Fruit fly (Drosophila melanogaster) whole organism, pupa: ENCODE results near the gene sit.

Experiments
- CG13204 ChIP-seq: fragments of 200-800 bp; sonication (Bioruptor generic); optimal IDR thresholded peaks from 2 replicates; lab custom pipeline; 2018; ENCODE audit warnings: missing biosample characterization, mild to moderate bottlenecking, missing genetic modification characterization, moderate library complexity
- CG14655 ChIP-seq: fragments of 200-800 bp; sonication (Bioruptor generic); optimal IDR thresholded peaks from 3 replicates; lab custom pipeline; 2017; ENCODE audit warnings: mild to moderate bottlenecking, missing biosample characterization, missing genetic modification reagents, missing genetic modification characterization
- CG15710 ChIP-seq: fragments of 200-800 bp; sonication (Bioruptor generic); optimal IDR thresholded peaks from 2 replicates; lab custom pipeline; 2018; ENCODE audit warnings: missing biosample characterization, mild to moderate bottlenecking, missing genetic modification characterization, moderate library complexity
- CG4496 ChIP-seq: fragments of 200-800 bp; sonication (Bioruptor generic); IDR thresholded peaks from 3 replicates; pipeline ENCODE4 v1.3.6; 2022; ENCODE audit warnings: missing biosample characterization, missing genetic modification characterization
- CG8301 ChIP-seq: fragments of 200-800 bp; sonication (Bioruptor generic); optimal IDR thresholded peaks from 2 replicates; lab custom pipeline; 2018; ENCODE audit warnings: missing biosample characterization, mild to moderate bottlenecking, missing genetic modification characterization
- D1 ChIP-seq: fragments of 200-800 bp; sonication (Bioruptor generic); optimal IDR thresholded peaks from 2 replicates; lab custom pipeline; 2018; ENCODE audit warnings: missing biosample characterization, mild to moderate bottlenecking, missing genetic modification characterization, moderate library complexity
- EcR ChIP-seq: fragments of 200-800 bp; sonication (Bioruptor generic); optimal IDR thresholded peaks from 3 replicates; lab custom pipeline; 2019; ENCODE audit warnings: missing biosample characterization, missing genetic modification characterization, mild to moderate bottlenecking, moderate library complexity, missing genetic modification reagents
- Pif1B ChIP-seq: fragments of 200-800 bp; sonication (Bioruptor generic); optimal IDR thresholded peaks from 3 replicates; lab custom pipeline; 2016; ENCODE audit warnings: missing biosample characterization, missing genetic modification characterization
- Snoo ChIP-seq: fragments of 200-800 bp; sonication (Bioruptor generic); optimal IDR thresholded peaks from 3 replicates; lab custom pipeline; 2017; ENCODE audit warnings: missing biosample characterization, mild to moderate bottlenecking, missing genetic modification characterization, inconsistent platforms
- fd96Ca ChIP-seq: fragments of 200-800 bp; sonication (Bioruptor generic); IDR thresholded peaks from 3 replicates; pipeline ENCODE4 v1.3.6; 2022; ENCODE audit warnings: missing biosample characterization, missing genetic modification characterization
- rn ChIP-seq: fragments of 200-800 bp; sonication (Bioruptor generic); IDR thresholded peaks from 2 replicates; pipeline ENCODE4 v1.3.6; 2022; ENCODE audit warnings: missing biosample characterization, missing genetic modification characterization

- TF ChIP-seq fd96Ca (no peak), D1 (no peak), Snoo (tag; lab: Kevin White, UChicago) (no peak), CG4496 (GFP tag; lab: Robert Waterston, UW) (no peak), CG8301 (tag; lab: Kevin White, UChicago) (no peak), rn (GFP tag; lab: Robert Waterston, UW) (no peak), Pif1B (GFP tag; lab: Kevin White, UChicago) (no peak), CG14655 (GFP tag; lab: Kevin White, UChicago) (no peak), CG13204 (GFP tag; lab: Kevin White, UChicago) (no peak), CG15710 (tag; lab: Kevin White, UChicago) (no peak), EcR (GFP tag; lab: Kevin White, UChicago) (no peak)
These were observed 11.2 kb upstream of the sit start for dm6 chr3R:22573590-22573989.
